Worm (Caenorhabditis elegans) whole organism, young adult: Measurements from ENCODE around the gene mdt-20.

Experiments used
- B0019.2 ChIP-seq: fragments of 200-800 bp; sonication (Bioruptor generic); conservative IDR thresholded peaks from 2 replicates; pipeline ENCODE4 v1.3.6; 2022; ENCODE audit warnings: missing genetic modification reagents, missing genetic modification characterization, missing compliant biosample characterization
- F10E7.11 ChIP-seq: sonication (generic microtip); optimal IDR thresholded peaks from 2 replicates; lab custom pipeline; 2017; ENCODE audit warnings: mild to moderate bottlenecking, missing genetic modification characterization, moderate library complexity, missing compliant biosample characterization
- F22D6.2 ChIP-seq: sonication (generic microtip); optimal IDR thresholded peaks from 2 replicates; lab custom pipeline; 2016; ENCODE audit warnings: mild to moderate bottlenecking, missing genetic modification characterization, missing compliant biosample characterization
- F52B5.7 ChIP-seq: sonication (generic microtip); optimal IDR thresholded peaks from 2 replicates; lab custom pipeline; 2016; ENCODE audit warnings: mild to moderate bottlenecking, missing genetic modification characterization, missing compliant biosample characterization
- F55B11.4 ChIP-seq: sonication (generic microtip); optimal IDR thresholded peaks from 2 replicates; lab custom pipeline; 2016; ENCODE audit warnings: missing compliant biosample characterization, missing genetic modification characterization, borderline replicate concordance; ENCODE audit not compliant: insufficient read depth
- K12H6.12 ChIP-seq: fragments of 200-800 bp; sonication (Bioruptor generic); optimal IDR thresholded peaks from 2 replicates; lab custom pipeline; 2018; ENCODE audit warnings: mild to moderate bottlenecking, missing genetic modification characterization, missing compliant biosample characterization
- Y53G8AR.9 ChIP-seq: fragments of 200-800 bp; sonication (Bioruptor generic); conservative IDR thresholded peaks from 2 replicates; pipeline ENCODE4 v1.3.6; 2022; ENCODE audit warnings: missing genetic modification reagents, missing genetic modification characterization, missing compliant biosample characterization
- Y67H2A.10 ChIP-seq: fragments of 200-800 bp; sonication (Bioruptor generic); conservative IDR thresholded peaks from 2 replicates; pipeline ENCODE4 v1.3.6; 2022; ENCODE audit warnings: missing genetic modification reagents, missing genetic modification characterization, missing compliant biosample characterization
- Y79H2A.3 ChIP-seq: fragments of 200-800 bp; sonication (Bioruptor generic); conservative IDR thresholded peaks from 2 replicates; pipeline ENCODE4 v1.3.6; 2022; ENCODE audit warnings: missing genetic modification reagents, missing genetic modification characterization, missing compliant biosample characterization
- Y95B8A.8 ChIP-seq: fragments of 200-800 bp; sonication (Bioruptor generic); IDR thresholded peaks from 2 replicates; pipeline ENCODE4 v1.3.6; 2022; ENCODE audit warnings: missing genetic modification reagents, missing genetic modification characterization, missing compliant biosample characterization
- ZK185.1 ChIP-seq: sonication (generic microtip); optimal IDR thresholded peaks from 2 replicates; lab custom pipeline; 2016; ENCODE audit warnings: mild to moderate bottlenecking, missing genetic modification characterization, missing compliant biosample characterization; ENCODE audit not compliant: poor library complexity, severe bottlenecking
- aptf-2 ChIP-seq: fragments of 200-800 bp; sonication (Bioruptor generic); conservative IDR thresholded peaks from 2 replicates; pipeline ENCODE4 v1.3.6; 2022; ENCODE audit warnings: missing genetic modification reagents, missing genetic modification characterization, missing compliant biosample characterization
- athp-1 ChIP-seq: sonication (generic microtip); optimal IDR thresholded peaks from 2 replicates; lab custom pipeline; 2017; ENCODE audit warnings: mild to moderate bottlenecking, missing genetic modification characterization, missing compliant biosample characterization
- attf-5 ChIP-seq: fragments of 200-800 bp; sonication (Bioruptor generic); optimal IDR thresholded peaks from 2 replicates; lab custom pipeline; 2018; ENCODE audit warnings: mild to moderate bottlenecking, missing genetic modification characterization, missing compliant biosample characterization
- bed-2 ChIP-seq: fragments of 200-800 bp; sonication (Bioruptor generic); IDR thresholded peaks from 2 replicates; pipeline ENCODE4 v1.3.6; 2022; ENCODE audit warnings: missing genetic modification reagents, missing genetic modification characterization, missing compliant biosample characterization
- cebp-1 ChIP-seq, 2 experiments: fragments of 200-800 bp in 1 of 2; sonication (Bioruptor generic) in 1 of 2; sonication (generic microtip) in 1 of 2; IDR thresholded peaks in 1 of 2; optimal IDR thresholded peaks in 1 of 2; 2 replicates each; pipeline versions ENCODE4 v1.3.6 to Lab custom; 2017 to 2022; ENCODE audit warnings: missing compliant biosample characterization in 2 of 2, missing genetic modification characterization in 2 of 2, mild to moderate bottlenecking in 1 of 2, missing genetic modification reagents in 1 of 2, moderate library complexity in 1 of 2
- ceh-27 ChIP-seq: fragments of 200-800 bp; sonication (Bioruptor generic); optimal IDR thresholded peaks from 2 replicates; lab custom pipeline; 2018; ENCODE audit warnings: mild to moderate bottlenecking, missing genetic modification characterization, moderate library complexity, missing compliant biosample characterization
- ceh-58 ChIP-seq: fragments of 200-800 bp; sonication (Bioruptor generic); IDR thresholded peaks from 2 replicates; pipeline ENCODE4 v1.3.6; 2022; ENCODE audit warnings: missing genetic modification characterization, missing compliant biosample characterization
- ceh-79 ChIP-seq: sonication (generic microtip); optimal IDR thresholded peaks from 2 replicates; lab custom pipeline; 2017; ENCODE audit warnings: mild to moderate bottlenecking, missing genetic modification characterization, missing compliant biosample characterization
- chd-7 ChIP-seq: sonication (generic microtip); optimal IDR thresholded peaks from 2 replicates; lab custom pipeline; 2016; ENCODE audit warnings: mild to moderate bottlenecking, missing genetic modification characterization, moderate library complexity, missing compliant biosample characterization
- dox-1 ChIP-seq: fragments of 200-800 bp; sonication (Bioruptor generic); IDR thresholded peaks from 2 replicates; pipeline ENCODE4 v1.3.6; 2022; ENCODE audit warnings: missing genetic modification reagents, missing genetic modification characterization, missing compliant biosample characterization
- dpl-1 ChIP-seq: fragments of 150-350 bp; optimal IDR thresholded peaks from 2 replicates; lab custom pipeline; 2014; ENCODE audit warnings: missing biosample characterization, missing genetic modification reagents, missing genetic modification characterization
- efl-1 ChIP-seq: fragments of 150-350 bp; optimal IDR thresholded peaks from 2 replicates; lab custom pipeline; 2014; ENCODE audit warnings: missing biosample characterization, missing genetic modification reagents, missing genetic modification characterization
- egl-44 ChIP-seq: fragments of 200-800 bp; sonication (Bioruptor generic); IDR thresholded peaks from 2 replicates; pipeline ENCODE4 v1.3.6; 2022; ENCODE audit warnings: missing genetic modification reagents, missing genetic modification characterization, missing compliant biosample characterization
- egrh-3 ChIP-seq: fragments of 200-800 bp; sonication (Bioruptor generic); IDR thresholded peaks from 2 replicates; pipeline ENCODE4 v1.3.6; 2022; ENCODE audit warnings: missing genetic modification reagents, missing genetic modification characterization, missing compliant biosample characterization
- ets-4 ChIP-seq: fragments of 200-800 bp; sonication (Bioruptor generic); optimal IDR thresholded peaks from 2 replicates; lab custom pipeline; 2018; ENCODE audit warnings: mild to moderate bottlenecking, missing genetic modification characterization, missing compliant biosample characterization
- fkh-3 ChIP-seq: sonication (generic microtip); optimal IDR thresholded peaks from 2 replicates; lab custom pipeline; 2016; ENCODE audit warnings: mild to moderate bottlenecking, missing genetic modification characterization, missing compliant biosample characterization
- gei-17 ChIP-seq: fragments of 200-800 bp; sonication (Bioruptor generic); optimal IDR thresholded peaks from 2 replicates; lab custom pipeline; 2018; ENCODE audit warnings: mild to moderate bottlenecking, missing genetic modification characterization, missing compliant biosample characterization
- him-1 ChIP-seq: sonication (generic microtip); optimal IDR thresholded peaks from 2 replicates; lab custom pipeline; 2016; ENCODE audit warnings: missing genotype, missing genetic modification reagents, missing genetic modification characterization, missing compliant biosample characterization
- hlh-26 ChIP-seq: fragments of 200-800 bp; sonication (Bioruptor generic); conservative IDR thresholded peaks from 2 replicates; pipeline ENCODE4 v1.3.6; 2022; ENCODE audit warnings: missing genetic modification reagents, missing genetic modification characterization, missing compliant biosample characterization
- hmg-1.2 ChIP-seq: fragments of 200-800 bp; sonication (Bioruptor generic); IDR thresholded peaks from 2 replicates; pipeline ENCODE4 v1.3.6; 2022; ENCODE audit warnings: missing genetic modification reagents, missing genetic modification characterization, missing compliant biosample characterization
- hrde-1 ChIP-seq: sonication (generic microtip); optimal IDR thresholded peaks from 2 replicates; lab custom pipeline; 2016; ENCODE audit warnings: missing genetic modification characterization, mild to moderate bottlenecking, missing compliant biosample characterization, moderate library complexity, missing genotype, missing genetic modification reagents, borderline replicate concordance
- lin-54 ChIP-seq: fragments of 200-800 bp; sonication (Bioruptor generic); optimal IDR thresholded peaks from 2 replicates; lab custom pipeline; 2018; ENCODE audit warnings: mild to moderate bottlenecking, missing genetic modification characterization, missing compliant biosample characterization
- lsl-1 ChIP-seq: fragments of 200-800 bp; sonication (Bioruptor generic); optimal IDR thresholded peaks from 2 replicates; lab custom pipeline; 2018; ENCODE audit warnings: mild to moderate bottlenecking, missing genetic modification characterization, moderate library complexity, missing compliant biosample characterization
- madf-3 ChIP-seq: fragments of 200-800 bp; sonication (Bioruptor generic); IDR thresholded peaks from 2 replicates; pipeline ENCODE4 v1.3.6; 2022; ENCODE audit warnings: missing genetic modification reagents, missing genetic modification characterization, missing compliant biosample characterization
- mcd-1 ChIP-seq: fragments of 200-800 bp; sonication (Bioruptor generic); IDR thresholded peaks from 2 replicates; pipeline ENCODE4 v1.3.6; 2022; ENCODE audit warnings: missing genetic modification reagents, missing genetic modification characterization, missing compliant biosample characterization
- nfya-1 ChIP-seq: sonication (generic microtip); optimal IDR thresholded peaks from 2 replicates; lab custom pipeline; 2017; ENCODE audit warnings: antibody characterized with exemption, missing compliant biosample characterization, missing genetic modification characterization, borderline replicate concordance; ENCODE audit not compliant: insufficient read depth
- nfyb-1 ChIP-seq: fragments of 200-800 bp; sonication (Bioruptor generic); IDR thresholded peaks from 2 replicates; pipeline ENCODE4 v1.3.6; 2022; ENCODE audit warnings: missing genetic modification reagents, missing genetic modification characterization, missing compliant biosample characterization
- pha-4 ChIP-seq: fragments of 150-350 bp; sonication (generic microtip); optimal IDR thresholded peaks from 2 replicates; lab custom pipeline; 2014; ENCODE audit warnings: missing biosample characterization, missing genetic modification reagents, missing genetic modification characterization
- sea-2 ChIP-seq: fragments of 200-800 bp; sonication (Bioruptor generic); IDR thresholded peaks from 2 replicates; pipeline ENCODE4 v1.3.6; 2022; ENCODE audit warnings: missing genetic modification characterization, missing compliant biosample characterization
- somi-1 ChIP-seq: fragments of 200-800 bp; sonication (Bioruptor generic); optimal IDR thresholded peaks from 2 replicates; lab custom pipeline; 2018; ENCODE audit warnings: mild to moderate bottlenecking, missing genetic modification characterization, missing compliant biosample characterization
- tlf-1 ChIP-seq: fragments of 200-800 bp; sonication (Bioruptor generic); optimal IDR thresholded peaks from 2 replicates; lab custom pipeline; 2018; ENCODE audit warnings: mild to moderate bottlenecking, missing genetic modification characterization, missing compliant biosample characterization
- zfh-2 ChIP-seq: fragments of 200-800 bp; sonication (Bioruptor generic); conservative IDR thresholded peaks from 2 replicates; pipeline ENCODE4 v1.3.6; 2022; ENCODE audit warnings: missing genetic modification reagents, missing genetic modification characterization, missing compliant biosample characterization

The mdt-20 gene

ce11 chrIV:1163126-1163525 is 24.5 kb upstream of the mdt-20 start, which contains the start of gene C50A2.7:
Gene C50A2.7, plus strand, starts transcription at chrIV:1163426.
- TF ChIP-seq sea-2 (GFP tag; lab: Robert Waterston, UW) (no peak), egl-44 (GFP tag; lab: Robert Waterston, UW) (no peak)

ce11 chrIV:1167352-1167751 is 20.2 kb upstream of the mdt-20 start:
- TF ChIP-seq efl-1 (no peak), B0019.2 (GFP tag; lab: Robert Waterston, UW) (no peak), F10E7.11 (tag; lab: Kevin White, UChicago) (no peak), him-1 (tag; lab: Kevin White, UChicago) (no peak), madf-3 (GFP tag; lab: Robert Waterston, UW) (no peak), cebp-1 (GFP tag; IDR thresholded peaks at IDR 0.05; lab: Robert Waterston, UW) (no peak), cebp-1 (tag; optimal IDR thresholded peaks at IDR 0.05; lab: Kevin White, UChicago) (peak; percentile 88)

ce11 chrIV:1168311-1168965 is 19.2 kb upstream of the mdt-20 start:
- peak; percentile 15 for TF ChIP-seq lin-54 (GFP tag; lab: Kevin White, UChicago)
- no peak for TF ChIP-seq hrde-1 (tag; lab: Kevin White, UChicago)
- TF ChIP-seq cebp-1 (GFP tag; IDR thresholded peaks at IDR 0.05; lab: Robert Waterston, UW) = no peak
- TF ChIP-seq cebp-1 (tag; optimal IDR thresholded peaks at IDR 0.05; lab: Kevin White, UChicago) = peak; percentile 65
- TF ChIP-seq K12H6.12 (tag; lab: Kevin White, UChicago) = peak; percentile 25
- TF ChIP-seq pha-4 (tag; lab: Kevin White, UChicago) = no peak
- TF ChIP-seq mcd-1 (GFP tag; lab: Robert Waterston, UW) = peak; percentile 50; the same call in 1 of the 2 replicates
- 0 out of 2 replicates have a peak, but pooled peaks have one; percentile 26 for TF ChIP-seq nfyb-1 (GFP tag; lab: Robert Waterston, UW)
- no peak for TF ChIP-seq fkh-3 (tag; lab: Kevin White, UChicago)
- no peak for TF ChIP-seq athp-1
- no peak for TF ChIP-seq ceh-79 (tag; lab: Kevin White, UChicago)
- TF ChIP-seq F22D6.2 (tag; lab: Kevin White, UChicago) = no peak
- TF ChIP-seq chd-7 = no peak
- TF ChIP-seq bed-2 (GFP tag; lab: Robert Waterston, UW) = no peak
- TF ChIP-seq nfya-1 (tag; lab: Kevin White, UChicago) = no peak
- no peak for TF ChIP-seq somi-1 (GFP tag; lab: Kevin White, UChicago)
- no peak for TF ChIP-seq F52B5.7 (tag; lab: Kevin White, UChicago)
- no peak for TF ChIP-seq ets-4 (GFP tag; lab: Kevin White, UChicago)
- TF ChIP-seq aptf-2 (GFP tag; lab: Robert Waterston, UW) = no peak
- TF ChIP-seq Y79H2A.3 (GFP tag; lab: Robert Waterston, UW) = no peak
- peak; percentile 98 for TF ChIP-seq hmg-1.2 (GFP tag; lab: Robert Waterston, UW)
- peak; percentile 71 for TF ChIP-seq dox-1
- TF ChIP-seq ZK185.1 (tag; lab: Kevin White, UChicago) = no peak
- TF ChIP-seq Y53G8AR.9 (GFP tag; lab: Robert Waterston, UW) = no peak
- TF ChIP-seq F55B11.4 = no peak
- TF ChIP-seq Y67H2A.10 (GFP tag; lab: Robert Waterston, UW) = no peak
- TF ChIP-seq egrh-3 (GFP tag; lab: Robert Waterston, UW) = peak; percentile 65; the same call in 1 of the 2 replicates
- TF ChIP-seq ceh-27 (GFP tag; lab: Kevin White, UChicago) = peak; percentile 65
- TF ChIP-seq gei-17 (GFP tag; lab: Kevin White, UChicago) = no peak
- no peak; the same call in none of the 2 replicates for TF ChIP-seq zfh-2 (GFP tag; lab: Robert Waterston, UW)
- TF ChIP-seq attf-5 = peak; percentile 66
- TF ChIP-seq ceh-58 (GFP tag; lab: Robert Waterston, UW) = no peak
- no peak for TF ChIP-seq Y95B8A.8
- no peak for TF ChIP-seq hlh-26 (GFP tag; lab: Robert Waterston, UW)
- TF ChIP-seq lsl-1 = no peak
- TF ChIP-seq dpl-1 (GFP tag; lab: Kevin White, UChicago) = no peak
- TF ChIP-seq tlf-1 = no peak
